Worm (Caenorhabditis elegans) whole organism, mixed stage, embryonic: ENCODE data around the gene F44E7.3.

ENCODE experiments used
- ces-1 ChIP-seq: fragments of 150-350 bp; optimal IDR thresholded peaks from 2 replicates; lab custom pipeline; 2014; ENCODE audit warnings: missing biosample characterization, missing genetic modification reagents, missing genetic modification characterization
- drap-1 ChIP-seq: fragments of 200-800 bp; sonication (Bioruptor generic); optimal IDR thresholded peaks from 3 replicates; lab custom pipeline; 2018; ENCODE audit warnings: mild to moderate bottlenecking, missing genetic modification characterization, missing compliant biosample characterization
- ham-2 ChIP-seq: fragments of 200-800 bp; sonication (Bioruptor generic); optimal IDR thresholded peaks from 2 replicates; lab custom pipeline; 2018; ENCODE audit warnings: mild to moderate bottlenecking, missing genetic modification characterization, missing compliant biosample characterization
- lin-13 ChIP-seq: fragments of 150-350 bp; optimal IDR thresholded peaks from 2 replicates; lab custom pipeline; 2014; ENCODE audit warnings: missing biosample characterization, missing genetic modification characterization
- nhr-12 ChIP-seq: fragments of 150-350 bp; optimal IDR thresholded peaks from 2 replicates; lab custom pipeline; 2014; ENCODE audit warnings: missing biosample characterization, missing genetic modification characterization
- sem-2 ChIP-seq: fragments of 200-800 bp; sonication (Bioruptor generic); optimal IDR thresholded peaks from 2 replicates; lab custom pipeline; 2018; ENCODE audit warnings: mild to moderate bottlenecking, missing genetic modification characterization, missing compliant biosample characterization
- snpc-4 ChIP-seq: fragments of 150-350 bp; optimal IDR thresholded peaks from 2 replicates; lab custom pipeline; 2014; ENCODE audit warnings: missing biosample characterization, missing genetic modification characterization

ce11 chrV:5798132-5798531 is 26.4 kb downstream of the F44E7.3 start, which contains the start of gene nstp-3:
- TF ChIP-seq ham-2 (GFP tag; lab: Kevin White, UChicago) (no peak), sem-2 (no peak), ces-1 (GFP tag; lab: Kevin White, UChicago) (no peak), lin-13 (no peak), snpc-4 (tag; lab: Kevin White, UChicago) (no peak), drap-1 (no peak), nhr-12 (tag; lab: Kevin White, UChicago) (no peak)
